Fruit fly (Drosophila melanogaster): ENCODE measurements around the gene CG14694.

- no peak for TF ChIP-seq CTCF (optimal IDR thresholded peaks at IDR 0.05)
- no peak for TF ChIP-seq CG8478 (optimal IDR thresholded peaks at IDR 0.05)
Observed at dm6 chr3R:10842422-10842821, 17.2 kb downstream of the CG14694 start.

All from S2 (cell line).